Worm (Caenorhabditis elegans) whole organism, midembryonic: ENCODE results near the gene srh-149.

Source experiments
- cog-1 ChIP-seq: sonication (generic microtip); optimal IDR thresholded peaks from 2 replicates; lab custom pipeline; 2016; ENCODE audit warnings: missing genetic modification characterization, missing compliant biosample characterization
- flt-1 ChIP-seq: fragments of 200-800 bp; sonication (Bioruptor generic); IDR thresholded peaks from 2 replicates; pipeline ENCODE4 v1.3.6; 2022; ENCODE audit warnings: missing genetic modification characterization, missing compliant biosample characterization
- klf-2 ChIP-seq: fragments of 200-800 bp; sonication (Bioruptor generic); conservative IDR thresholded peaks from 2 replicates; pipeline ENCODE4 v1.3.6; 2022; ENCODE audit warnings: missing genetic modification reagents, missing genetic modification characterization, missing compliant biosample characterization
- tab-1 ChIP-seq: fragments of 200-800 bp; sonication (Bioruptor generic); IDR thresholded peaks from 2 replicates; pipeline ENCODE4 v1.3.6; 2022; ENCODE audit warnings: missing genetic modification characterization, missing compliant biosample characterization
- ztf-29 ChIP-seq: fragments of 200-800 bp; sonication (Bioruptor generic); IDR thresholded peaks from 2 replicates; pipeline ENCODE4 v1.3.6; 2022; ENCODE audit warnings: missing genetic modification reagents, missing genetic modification characterization, missing compliant biosample characterization

DNA sequence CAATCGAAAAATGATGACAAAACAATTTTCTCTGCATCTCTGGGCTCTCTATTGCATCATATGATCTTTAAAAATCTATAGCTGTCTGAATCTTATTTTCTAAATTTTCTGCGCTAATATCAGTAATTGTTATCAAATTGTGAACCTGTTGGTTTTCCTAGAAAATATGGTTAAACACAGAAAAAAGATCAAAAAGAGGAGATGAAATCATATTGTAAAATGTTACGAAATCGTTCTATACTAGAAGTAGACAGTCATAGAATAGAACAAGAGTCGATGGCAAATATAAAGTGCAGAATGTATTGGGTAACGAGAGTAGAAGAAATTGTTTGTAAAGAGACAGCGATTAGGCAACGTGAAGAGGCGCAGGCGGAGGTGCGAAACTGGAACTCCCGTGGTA, 39.7 kb upstream of the srh-149 start:
- TF ChIP-seq cog-1 (tag; lab: Kevin White, UChicago) (no peak), tab-1 (GFP tag; lab: Robert Waterston, UW) (no peak), flt-1 (no peak), ztf-29 (GFP tag; lab: Robert Waterston, UW) (no peak), klf-2 (no peak)
